Fruit fly (Drosophila melanogaster): ENCODE results near the gene Xrcc2.
A peak's percentile ranks its signal among the peaks of the same experiment; 100 is the strongest.

Gene Xrcc2

DNA sequence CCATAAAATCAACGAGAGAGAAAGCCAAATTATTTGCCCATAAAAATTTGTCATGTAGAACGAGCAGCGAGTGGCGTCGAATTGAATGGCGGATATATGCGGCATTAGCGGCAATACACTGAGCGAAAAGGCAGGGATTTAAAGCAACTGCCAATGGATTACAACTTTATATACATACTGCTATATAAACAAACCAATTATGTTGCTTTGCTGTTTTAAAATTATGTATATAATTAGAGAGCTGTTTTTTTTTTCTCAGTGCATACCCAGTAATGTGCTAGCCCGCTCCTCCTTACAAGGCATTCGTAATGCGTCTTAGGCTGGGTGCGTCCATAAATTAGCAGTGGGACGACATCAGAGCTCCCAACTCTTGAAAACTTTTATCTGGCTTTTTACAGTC is 32.0 kb upstream of the Xrcc2 start (continued):
- TF ChIP-seq CG11504 (tag; optimal IDR thresholded peaks at IDR 0.05) (peak; percentile 52), ham (GFP tag; IDR thresholded peaks at IDR 0.05) (no peak), dmrt11E (tag; optimal IDR thresholded peaks at IDR 0.05) (no peak), oc (tag; optimal IDR thresholded peaks at IDR 0.05) (no peak), CG10366 (GFP tag; IDR thresholded peaks at IDR 0.05) (peak; percentile 49), CG18599 (GFP tag; optimal IDR thresholded peaks at IDR 0.05) (peak; percentile 71), CG15269 (tag; optimal IDR thresholded peaks at IDR 0.05) (peak; percentile 26), CG12659 (GFP tag; optimal IDR thresholded peaks at IDR 0.05) (peak; percentile 4), Fer1 (GFP tag; optimal IDR thresholded peaks at IDR 0.05) (peak; percentile 61), Abd-B (GFP tag; optimal IDR thresholded peaks at IDR 0.05) (peak; percentile 13), hkb (optimal IDR thresholded peaks at IDR 0.05) (no peak), hkb (GFP tag; IDR thresholded peaks at IDR 0.05) (peak; percentile 60), sens (GFP tag) (peak; percentile 70), CG10209 (GFP tag; optimal IDR thresholded peaks at IDR 0.05) (peak; percentile 10), sisA (GFP tag; IDR thresholded peaks at IDR 0.05) (peak; percentile 33; the same call in 1 of the 2 replicates), Hsf (GFP tag; optimal IDR thresholded peaks at IDR 0.05) (peak; percentile 34), row (GFP tag; IDR thresholded peaks at IDR 0.05) (peak; percentile 56), klu (GFP tag; IDR thresholded peaks at IDR 0.05) (0 out of 2 replicates have a peak, but pooled peaks have one; percentile 20), org-1 (GFP tag; optimal IDR thresholded peaks at IDR 0.05) (peak; percentile 6), unpg (GFP tag; optimal IDR thresholded peaks at IDR 0.05) (peak; percentile 25), tin (GFP tag; optimal IDR thresholded peaks at IDR 0.05) (peak; percentile 23), Oli (tag; optimal IDR thresholded peaks at IDR 0.05) (peak; percentile 17), Hr51 (GFP tag; optimal IDR thresholded peaks at IDR 0.05) (peak in 1 of 2 experiments; percentile 14), CG14441 (GFP tag; IDR thresholded peaks at IDR 0.05) (peak; percentile 48; the same call in 1 of the 2 replicates), Mrtf (GFP tag; IDR thresholded peaks at IDR 0.05) (0 out of 3 replicates have a peak, but pooled peaks have one; percentile 21), lilli (GFP tag; optimal IDR thresholded peaks at IDR 0.05) (peak; percentile 42), YL-1 (GFP tag; optimal IDR thresholded peaks at IDR 0.05) (no peak), lmd (GFP tag; IDR thresholded peaks at IDR 0.05) (peak; percentile 46), CG32532 (GFP tag; IDR thresholded peaks at IDR 0.05) (peak; percentile 65), CG7839 (tag; optimal IDR thresholded peaks at IDR 0.05) (peak; percentile 45), Ptx1 (GFP tag; IDR thresholded peaks at IDR 0.05) (peak; percentile 54), unc-4 (GFP tag; IDR thresholded peaks at IDR 0.05; ENCODE audit: partially characterized antibody) (no peak), ind (GFP tag; optimal IDR thresholded peaks at IDR 0.05) (peak; percentile 33), Sox102F (GFP tag; optimal IDR thresholded peaks at IDR 0.05) (peak; percentile 13), mam (GFP tag; optimal IDR thresholded peaks at IDR 0.05) (no peak), CG15514 (GFP tag; optimal IDR thresholded peaks at IDR 0.05) (peak; percentile 17), Atf6 (GFP tag; IDR thresholded peaks at IDR 0.05) (peak; percentile 42)

DNA sequence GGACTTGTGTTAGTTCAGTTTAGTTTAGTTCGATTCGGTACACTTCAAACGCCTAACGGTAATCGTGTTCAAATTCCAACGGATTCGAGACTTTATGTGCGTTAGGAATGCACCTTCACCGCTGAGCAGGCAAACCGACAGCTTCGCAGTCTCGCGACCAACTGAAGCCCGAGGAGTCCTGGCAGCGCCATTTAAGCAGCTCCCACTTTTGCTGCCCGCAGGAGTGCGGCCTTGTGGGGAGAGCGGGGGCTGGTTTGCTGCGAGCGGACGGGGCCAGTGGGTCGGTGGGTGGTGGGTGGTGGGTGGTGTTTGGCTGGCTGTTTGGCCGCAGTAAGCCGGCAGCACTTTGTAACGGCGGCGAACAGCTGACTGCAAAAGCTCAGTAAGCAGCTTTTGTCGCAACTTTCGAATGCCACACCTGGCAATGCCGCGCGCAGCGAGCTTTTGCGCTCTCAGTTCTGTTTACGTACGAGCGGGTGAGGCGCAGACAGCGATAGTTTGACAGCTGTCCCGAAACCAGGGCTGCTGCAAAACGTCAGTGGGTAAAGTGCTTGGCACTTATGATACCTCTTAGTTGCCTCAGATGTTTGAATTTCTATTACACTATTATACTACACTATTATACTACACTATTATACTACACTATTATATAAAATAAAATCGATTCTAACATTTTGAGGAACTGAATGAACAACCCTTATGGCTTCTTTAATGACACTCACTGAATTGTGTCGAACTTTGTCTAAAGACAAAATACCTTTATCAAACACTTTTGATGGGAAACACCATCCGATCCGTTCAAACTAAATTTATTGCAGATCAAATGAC is 20.4 kb upstream of the Xrcc2 start, which contains the start of gene CG32547:
Gene CG32547 (minus strand): TSS at position 181 of the 828 bp plus-strand sequence.
- TF ChIP-seq CG4854 (GFP tag; optimal IDR thresholded peaks at IDR 0.05) (no peak), slou (GFP tag; optimal IDR thresholded peaks at IDR 0.05) (no peak), CG17802 (tag; optimal IDR thresholded peaks at IDR 0.05) (no peak), CG12769 (tag; optimal IDR thresholded peaks at IDR 0.05) (peak; percentile 29), sisA (GFP tag; IDR thresholded peaks at IDR 0.05) (no peak), Xbp1 (GFP tag; optimal IDR thresholded peaks at IDR 0.05) (peak; percentile 18), crp (GFP tag; optimal IDR thresholded peaks at IDR 0.05) (peak in 1 of 2 experiments; percentile 78), CG6854 (GFP tag; optimal IDR thresholded peaks at IDR 0.05) (no peak), CG9215 (GFP tag; IDR thresholded peaks at IDR 0.05) (peak; percentile 92), gem (tag; optimal IDR thresholded peaks at IDR 0.05) (peak; percentile 34), Sry-β (GFP tag; optimal IDR thresholded peaks at IDR 0.05) (no peak), CG9817 (tag; optimal IDR thresholded peaks at IDR 0.05) (no peak), scrt (GFP tag; optimal IDR thresholded peaks at IDR 0.05) (peak; percentile 36), Dbx (GFP tag; IDR thresholded peaks at IDR 0.05) (0 out of 3 replicates have a peak, but pooled peaks have one; percentile 7)

Data from whole organism, embryonic.